ENCODE assay signal across 7 worm cellular contexts in the genomic region with DNA sequence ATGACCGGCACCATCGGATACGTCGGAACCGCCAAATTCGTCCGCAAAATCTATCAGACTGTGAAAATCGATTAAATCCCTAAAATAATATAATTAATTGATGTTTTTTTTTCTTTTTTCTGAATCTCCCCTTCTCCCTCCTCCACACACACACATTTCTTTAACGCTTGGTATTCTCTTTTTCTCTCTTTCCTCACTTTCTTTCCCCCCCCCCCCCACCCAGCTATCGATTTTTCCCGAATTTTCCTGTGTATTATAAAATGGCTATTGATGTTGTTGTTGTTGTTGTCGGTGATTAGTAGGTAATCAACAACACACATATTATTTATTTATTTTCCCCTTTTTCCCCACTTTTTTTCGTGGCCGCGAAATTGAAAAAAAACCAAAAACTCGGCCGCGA.
TF ChIP-seq lines count a peak whose summit lies in the region.

No protein-coding gene starts in this region.

TF ChIP-seq in whole organism, L1 larva, 84 proteins besides CTCF, POLR2A, EP300 and RAD21:
- no peak for TF ChIP-seq aha-1 (tag; optimal IDR thresholded peaks at IDR 0.05; lab: Kevin White, UChicago)
- TF ChIP-seq nhr-84 (tag; optimal IDR thresholded peaks at IDR 0.05; lab: Kevin White, UChicago): no peak
- TF ChIP-seq lin-14 (GFP tag; optimal IDR thresholded peaks at IDR 0.05; lab: Kevin White, UChicago): peak; percentile 34

TF ChIP-seq in whole organism, L3 larva, 47 proteins besides CTCF, POLR2A, EP300 and RAD21:
- TF ChIP-seq hmg-11 (tag; optimal IDR thresholded peaks at IDR 0.05; lab: Kevin White, UChicago) (peak; percentile 33), elt-1 (tag; optimal IDR thresholded peaks at IDR 0.05; lab: Kevin White, UChicago) (no peak)

TF ChIP-seq in whole organism, L4 larva, 104 proteins besides CTCF, POLR2A, EP300 and RAD21:
- TF ChIP-seq vab-7 (GFP tag; IDR thresholded peaks at IDR 0.05; lab: Robert Waterston, UW) (no peak), ztf-11 (tag; optimal IDR thresholded peaks at IDR 0.05; lab: Kevin White, UChicago) (no peak), hlh-11 (tag; optimal IDR thresholded peaks at IDR 0.05; lab: Kevin White, UChicago) (peak; percentile 19), snpc-1.2 (GFP tag; IDR thresholded peaks at IDR 0.05; lab: Robert Waterston, UW) (no peak), dmd-6 (GFP tag; IDR thresholded peaks at IDR 0.05; lab: Robert Waterston, UW) (0 out of 2 replicates have a peak, but pooled peaks have one; percentile 7), daf-16 (GFP tag; optimal IDR thresholded peaks at IDR 0.05; lab: Kevin White, UChicago) (peak in 1 of 2 experiments; percentile 40), daf-16 (tag; optimal IDR thresholded peaks at IDR 0.05; lab: Kevin White, UChicago) (no peak)

TF ChIP-seq in whole organism, late embryonic, 69 proteins besides CTCF, POLR2A, EP300 and RAD21:
- TF ChIP-seq K02D7.2 (tag; optimal IDR thresholded peaks at IDR 0.05; lab: Kevin White, UChicago): no peak
- peak; percentile 61 for TF ChIP-seq ceh-48 (tag; optimal IDR thresholded peaks at IDR 0.05; lab: Kevin White, UChicago)

TF ChIP-seq in whole organism, midembryonic, 9 proteins besides CTCF, POLR2A, EP300 and RAD21:
- TF ChIP-seq T22C8.4 (GFP tag; IDR thresholded peaks at IDR 0.05; lab: Robert Waterston, UW) (peak; percentile 64), ztf-29 (GFP tag; IDR thresholded peaks at IDR 0.05; lab: Robert Waterston, UW) (no peak), cog-1 (tag; optimal IDR thresholded peaks at IDR 0.05; lab: Kevin White, UChicago) (no peak)

TF ChIP-seq in whole organism, mixed stage, embryonic, 35 proteins besides CTCF, POLR2A, EP300 and RAD21:
- TF ChIP-seq lin-13 (tag; optimal IDR thresholded peaks at IDR 0.05; lab: Kevin White, UChicago) (no peak), zip-8 (tag; optimal IDR thresholded peaks at IDR 0.05; lab: Kevin White, UChicago) (no peak), snpc-4 (tag; optimal IDR thresholded peaks at IDR 0.05; lab: Kevin White, UChicago) (no peak), unc-62 (GFP tag; optimal IDR thresholded peaks at IDR 0.05; lab: Kevin White, UChicago) (no peak), ces-1 (GFP tag; optimal IDR thresholded peaks at IDR 0.05; lab: Kevin White, UChicago) (peak; percentile 6), sptf-1 (tag; optimal IDR thresholded peaks at IDR 0.05; lab: Kevin White, UChicago) (peak; percentile 42), drap-1 (GFP tag; optimal IDR thresholded peaks at IDR 0.05; lab: Kevin White, UChicago) (no peak), nhr-76 (tag; optimal IDR thresholded peaks at IDR 0.05; lab: Kevin White, UChicago) (no peak)

TF ChIP-seq in whole organism, young adult, 124 proteins besides CTCF, POLR2A, EP300 and RAD21:
- TF ChIP-seq lin-35 (GFP tag; optimal IDR thresholded peaks at IDR 0.05; lab: Kevin White, UChicago): no peak
- TF ChIP-seq madf-6 (GFP tag; IDR thresholded peaks at IDR 0.05; lab: Robert Waterston, UW): peak; percentile 40; the same call in 1 of the 2 replicates
- TF ChIP-seq cebp-1 (GFP tag; IDR thresholded peaks at IDR 0.05; lab: Robert Waterston, UW): no peak
- peak; percentile 28 for TF ChIP-seq cebp-1 (tag; optimal IDR thresholded peaks at IDR 0.05; lab: Kevin White, UChicago)
- TF ChIP-seq nfya-1 (tag; optimal IDR thresholded peaks at IDR 0.05; lab: Kevin White, UChicago; ENCODE audit: borderline replicate concordance, insufficient read depth): no peak
- no peak for TF ChIP-seq F57A8.1 (GFP tag; optimal IDR thresholded peaks at IDR 0.05; lab: Kevin White, UChicago)
- TF ChIP-seq C06A6.2 (GFP tag; conservative IDR thresholded peaks at IDR 0.05; lab: Robert Waterston, UW): no peak
- TF ChIP-seq hmg-20 (GFP tag; IDR thresholded peaks at IDR 0.05; lab: Robert Waterston, UW): no peak
- TF ChIP-seq snpc-3.4 (tag; optimal IDR thresholded peaks at IDR 0.05; lab: Kevin White, UChicago): no peak
- 0 out of 2 replicates have a peak, but pooled peaks have one; percentile 27 for TF ChIP-seq K11D2.4 (GFP tag; IDR thresholded peaks at IDR 0.05; lab: Robert Waterston, UW)
- TF ChIP-seq egrh-3 (GFP tag; IDR thresholded peaks at IDR 0.05; lab: Robert Waterston, UW): peak; percentile 38; the same call in 1 of the 2 replicates
